Fruit fly (Drosophila melanogaster): ENCODE data around the gene CG3437.

dm6 chr3L:9451522-9452118 is 5.8 kb downstream of the CG3437 start, which contains the start of the genes CG3448 and ghi:
- TF ChIP-seq Pif1B (GFP tag; optimal IDR thresholded peaks at IDR 0.05) (peak; percentile 50), CG12605 (GFP tag; IDR thresholded peaks at IDR 0.05) (no peak), CG9948 (tag; optimal IDR thresholded peaks at IDR 0.05) (peak; percentile 44), EcR (GFP tag; optimal IDR thresholded peaks at IDR 0.05) (no peak), CG13204 (GFP tag; optimal IDR thresholded peaks at IDR 0.05) (no peak), gl (tag; optimal IDR thresholded peaks at IDR 0.05) (peak; percentile 22), CG8301 (tag; optimal IDR thresholded peaks at IDR 0.05) (peak; percentile 45), CG17806 (tag; optimal IDR thresholded peaks at IDR 0.05) (peak; percentile 52), Pif1A (GFP tag; optimal IDR thresholded peaks at IDR 0.05) (peak; percentile 62), CG15710 (tag; optimal IDR thresholded peaks at IDR 0.05) (peak; percentile 20), CG8159 (tag; optimal IDR thresholded peaks at IDR 0.05) (peak; percentile 67), CG32121 (GFP tag; IDR thresholded peaks at IDR 0.05) (peak; percentile 51; the same call in 1 of the 2 replicates), CG14655 (GFP tag; optimal IDR thresholded peaks at IDR 0.05) (no peak)
